Worm (Caenorhabditis elegans) whole organism, L2 larva: ENCODE measurements around the gene decr-1.1.

ENCODE experiments used
- C34F6.9 ChIP-seq: fragments of 150-350 bp; optimal IDR thresholded peaks from 2 replicates; lab custom pipeline; 2014; ENCODE audit warnings: missing biosample characterization, missing genetic modification characterization
- R02D3.7 ChIP-seq: fragments of 150-350 bp; optimal IDR thresholded peaks from 2 replicates; lab custom pipeline; 2014; ENCODE audit warnings: missing biosample characterization, missing genetic modification characterization
- alr-1 ChIP-seq: fragments of 150-350 bp; optimal IDR thresholded peaks from 2 replicates; lab custom pipeline; 2014; ENCODE audit warnings: missing biosample characterization, missing genetic modification characterization
- egl-27 ChIP-seq: sonication (generic microtip); optimal IDR thresholded peaks from 3 replicates; lab custom pipeline; 2017; ENCODE audit warnings: missing biosample characterization, missing genetic modification reagents, missing genetic modification characterization
- elt-1 ChIP-seq: fragments of 150-350 bp; optimal IDR thresholded peaks from 2 replicates; lab custom pipeline; 2014; ENCODE audit warnings: missing biosample characterization, missing genetic modification characterization
- gmeb-1 ChIP-seq: fragments of 150-350 bp; optimal IDR thresholded peaks from 2 replicates; lab custom pipeline; 2014; ENCODE audit warnings: missing biosample characterization, missing genetic modification characterization
- lin-39 ChIP-seq: fragments of 150-350 bp; optimal IDR thresholded peaks from 2 replicates; lab custom pipeline; 2014; ENCODE audit warnings: missing biosample characterization, missing genetic modification reagents, missing genetic modification characterization
- nhr-12 ChIP-seq: fragments of 150-350 bp; optimal IDR thresholded peaks from 2 replicates; lab custom pipeline; 2014; ENCODE audit warnings: missing biosample characterization, missing genetic modification characterization
- nhr-129 ChIP-seq: fragments of 150-350 bp; optimal IDR thresholded peaks from 2 replicates; lab custom pipeline; 2014; ENCODE audit warnings: missing biosample characterization, missing genetic modification characterization
- nhr-237 ChIP-seq: fragments of 150-350 bp; optimal IDR thresholded peaks from 2 replicates; lab custom pipeline; 2014; ENCODE audit warnings: missing biosample characterization, missing genetic modification characterization
- nhr-6 ChIP-seq: fragments of 150-350 bp; optimal IDR thresholded peaks from 2 replicates; lab custom pipeline; 2014; ENCODE audit warnings: missing biosample characterization, missing genetic modification characterization
- sem-4 ChIP-seq: fragments of 150-350 bp; optimal IDR thresholded peaks from 2 replicates; lab custom pipeline; 2014; ENCODE audit warnings: missing biosample characterization, missing genetic modification reagents, missing genetic modification characterization
- unc-62 ChIP-seq: fragments of 150-350 bp; optimal IDR thresholded peaks from 2 replicates; lab custom pipeline; 2014; ENCODE audit warnings: missing biosample characterization, missing genetic modification reagents, missing genetic modification characterization

- no peak for TF ChIP-seq sem-4
- no peak for TF ChIP-seq nhr-12 (tag; lab: Kevin White, UChicago)
- TF ChIP-seq nhr-237: no peak
- TF ChIP-seq alr-1 (tag; lab: Kevin White, UChicago): no peak
- no peak for TF ChIP-seq elt-1
- TF ChIP-seq nhr-6 (tag; lab: Kevin White, UChicago): no peak
- TF ChIP-seq lin-39: no peak
- TF ChIP-seq unc-62 (GFP tag; lab: Kevin White, UChicago): no peak
- TF ChIP-seq gmeb-1: no peak
- no peak for TF ChIP-seq R02D3.7 (tag; lab: Kevin White, UChicago)
- TF ChIP-seq nhr-129: no peak
- TF ChIP-seq C34F6.9 (tag; lab: Kevin White, UChicago): peak; percentile 76
- no peak for TF ChIP-seq egl-27 (tag; lab: Kevin White, UChicago)
Measured at ce11 chrV:13757349-13757748, 24.9 kb upstream of the decr-1.1 start.
